Worm (Caenorhabditis elegans): Measurements from ENCODE around the gene T13B5.9.

T13B5.9 gene

ce11 chrII:1103484-1104100, 717 bp downstream of the T13B5.9 start:
- TF ChIP-seq sem-2 (GFP tag; optimal IDR thresholded peaks at IDR 0.05) (no peak), ceh-39 (tag; optimal IDR thresholded peaks at IDR 0.05) (no peak), sptf-1 (tag; optimal IDR thresholded peaks at IDR 0.05) (no peak)

ce11 chrII:1102209-1102608, 2.1 kb downstream of the T13B5.9 start:
- TF ChIP-seq flh-1 (GFP tag; optimal IDR thresholded peaks at IDR 0.05) (no peak), ham-2 (GFP tag; optimal IDR thresholded peaks at IDR 0.05) (no peak)

- TF ChIP-seq nhr-2 (tag; optimal IDR thresholded peaks at IDR 0.05) (no peak), drap-1 (GFP tag; optimal IDR thresholded peaks at IDR 0.05) (no peak), ceh-83 (GFP tag; optimal IDR thresholded peaks at IDR 0.05) (no peak), nhr-237 (tag; optimal IDR thresholded peaks at IDR 0.05) (no peak), sptf-1 (tag; optimal IDR thresholded peaks at IDR 0.05) (no peak), unc-62 (GFP tag; optimal IDR thresholded peaks at IDR 0.05) (no peak), hlh-1 (tag; optimal IDR thresholded peaks at IDR 0.05) (no peak)
Measured at ce11 chrII:1101413-1101812, 2.9 kb downstream of the T13B5.9 start.

- TF ChIP-seq nhr-12 (tag; optimal IDR thresholded peaks at IDR 0.05) (no peak), cnd-1 (tag; optimal IDR thresholded peaks at IDR 0.05) (no peak), bed-3 (GFP tag; optimal IDR thresholded peaks at IDR 0.05) (no peak), ces-1 (GFP tag; optimal IDR thresholded peaks at IDR 0.05) (no peak), nhr-76 (tag; optimal IDR thresholded peaks at IDR 0.05) (no peak)
Measured at ce11 chrII:1100719-1101118, 3.6 kb downstream of the T13B5.9 start, which contains the start of gene pho-14. TSS of gene pho-14 (minus strand) at chrII:1100819.

- TF ChIP-seq sem-2 (GFP tag; optimal IDR thresholded peaks at IDR 0.05) (no peak), lin-32 (GFP tag; optimal IDR thresholded peaks at IDR 0.05) (no peak), ceh-39 (tag; optimal IDR thresholded peaks at IDR 0.05) (no peak), unc-39 (tag; optimal IDR thresholded peaks at IDR 0.05) (no peak), ceh-43 (GFP tag; optimal IDR thresholded peaks at IDR 0.05) (no peak)
Measured at ce11 chrII:1091706-1092105, 12.6 kb downstream of the T13B5.9 start, which contains the start of gene snf-3. TSS of gene snf-3 (plus strand) at chrII:1092006.

- TF ChIP-seq nhr-2 (tag; optimal IDR thresholded peaks at IDR 0.05) (no peak), ceh-83 (GFP tag; optimal IDR thresholded peaks at IDR 0.05) (no peak), nhr-12 (tag; optimal IDR thresholded peaks at IDR 0.05) (no peak), elt-3 (tag; optimal IDR thresholded peaks at IDR 0.05) (no peak), elt-1 (tag; optimal IDR thresholded peaks at IDR 0.05; ENCODE audit: borderline replicate concordance, insufficient read depth) (no peak), lin-32 (GFP tag; optimal IDR thresholded peaks at IDR 0.05) (no peak), nhr-76 (tag; optimal IDR thresholded peaks at IDR 0.05) (no peak), tbx-8 (GFP tag; optimal IDR thresholded peaks at IDR 0.05) (no peak), flh-1 (GFP tag; optimal IDR thresholded peaks at IDR 0.05) (no peak), mab-5 (tag; optimal IDR thresholded peaks at IDR 0.05) (no peak), ztf-11 (tag; optimal IDR thresholded peaks at IDR 0.05) (no peak), bed-3 (GFP tag; optimal IDR thresholded peaks at IDR 0.05) (no peak), sem-2 (GFP tag; optimal IDR thresholded peaks at IDR 0.05) (no peak), sptf-1 (tag; optimal IDR thresholded peaks at IDR 0.05) (no peak), unc-39 (tag; optimal IDR thresholded peaks at IDR 0.05) (no peak), ceh-39 (tag; optimal IDR thresholded peaks at IDR 0.05) (no peak), M03D4.4 (tag; optimal IDR thresholded peaks at IDR 0.05) (no peak), mep-1 (tag; optimal IDR thresholded peaks at IDR 0.05) (no peak), hlh-1 (tag; optimal IDR thresholded peaks at IDR 0.05) (no peak)
Measured at ce11 chrII:1090743-1091142, 13.6 kb downstream of the T13B5.9 start.

- TF ChIP-seq pha-4 (tag; optimal IDR thresholded peaks at IDR 0.05) (no peak), sem-2 (GFP tag; optimal IDR thresholded peaks at IDR 0.05) (no peak), mls-2 (tag; optimal IDR thresholded peaks at IDR 0.05) (no peak), blmp-1 (tag; optimal IDR thresholded peaks at IDR 0.05) (no peak), sptf-1 (tag; optimal IDR thresholded peaks at IDR 0.05) (no peak), cnd-1 (tag; optimal IDR thresholded peaks at IDR 0.05) (no peak), snpc-4 (tag; optimal IDR thresholded peaks at IDR 0.05) (no peak), hlh-1 (tag; optimal IDR thresholded peaks at IDR 0.05) (no peak), mab-5 (tag; optimal IDR thresholded peaks at IDR 0.05) (no peak), ztf-11 (tag; optimal IDR thresholded peaks at IDR 0.05) (no peak), nhr-237 (tag; optimal IDR thresholded peaks at IDR 0.05) (no peak), unc-62 (GFP tag; optimal IDR thresholded peaks at IDR 0.05) (no peak), M03D4.4 (tag; optimal IDR thresholded peaks at IDR 0.05) (no peak), elt-3 (tag; optimal IDR thresholded peaks at IDR 0.05) (no peak)
Measured at ce11 chrII:1088527-1089230, 15.6 kb downstream of the T13B5.9 start.

All from whole organism, mixed stage, embryonic.